Fruit fly (Drosophila melanogaster): ENCODE measurements around the gene CG4653.

Gene CG4653

DNA sequence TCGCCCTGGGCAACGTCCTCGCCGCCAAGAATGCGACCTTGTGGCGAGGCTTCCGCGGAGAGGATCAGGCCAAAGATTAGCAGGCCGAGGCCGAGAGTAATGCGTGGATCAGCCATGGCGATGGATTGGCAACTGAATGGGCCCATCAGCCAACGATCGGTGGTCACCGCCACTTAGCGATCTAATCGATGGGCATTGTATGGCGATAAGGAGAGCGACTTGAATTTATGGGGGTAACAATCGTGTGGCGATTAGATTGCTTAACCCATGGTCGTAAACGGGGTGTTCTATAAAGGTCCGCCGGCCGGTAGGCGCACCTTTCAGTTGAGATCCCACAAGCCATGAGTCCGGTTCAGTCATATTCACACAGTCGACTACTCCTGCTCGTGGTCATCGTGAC is at the start of gene CG4653, which contains the start of gene CG9673:
Gene CG4653, plus strand, starts transcription at position 335 of the 400 bp plus-strand sequence.
Gene CG9673, minus strand, starts transcription at position 138 of the 400 bp plus-strand sequence.
- TF ChIP-seq Sin3A (optimal IDR thresholded peaks at IDR 0.05): no peak
- TF ChIP-seq h (optimal IDR thresholded peaks at IDR 0.05): no peak
- TF ChIP-seq insv (optimal IDR thresholded peaks at IDR 0.05): no peak
- no peak for TF ChIP-seq ttk (optimal IDR thresholded peaks at IDR 0.05)
- TF ChIP-seq Myc (optimal IDR thresholded peaks at IDR 0.05): no peak
- TF ChIP-seq psq (optimal IDR thresholded peaks at IDR 0.05): no peak

DNA sequence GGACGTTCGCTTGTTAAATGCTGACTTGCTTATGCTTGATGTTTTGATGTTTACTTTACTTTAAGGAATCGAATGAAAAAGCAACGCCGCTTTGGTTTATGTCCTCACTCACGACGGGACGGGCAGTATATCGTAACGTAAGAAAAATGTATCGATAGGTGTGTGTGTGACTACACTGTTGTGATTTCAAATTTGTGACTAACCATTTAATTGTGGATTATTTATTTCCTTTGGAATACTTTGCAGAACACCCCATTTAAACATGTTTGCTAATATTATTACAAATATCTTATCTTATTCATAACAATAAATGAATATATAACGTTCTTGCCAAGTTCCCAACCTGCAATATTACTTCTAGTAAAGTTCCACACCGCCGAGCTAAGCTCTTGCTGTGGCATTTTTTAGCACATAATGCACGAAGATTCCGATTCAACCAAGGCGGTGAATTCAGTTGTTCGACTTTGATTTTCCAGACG is 48.9 kb upstream of the CG4653 start, which contains the start of the genes Nemp and r:
Gene Nemp, minus strand, starts transcription at position 85 of the 479 bp plus-strand sequence.
Gene r, plus strand, starts transcription at position 429 of the 479 bp plus-strand sequence.
- TF ChIP-seq ttk (optimal IDR thresholded peaks at IDR 0.05) (no peak), insv (optimal IDR thresholded peaks at IDR 0.05) (no peak), Myc (optimal IDR thresholded peaks at IDR 0.05) (no peak), psq (optimal IDR thresholded peaks at IDR 0.05) (no peak), h (optimal IDR thresholded peaks at IDR 0.05) (no peak), Sin3A (optimal IDR thresholded peaks at IDR 0.05) (no peak)

DNA sequence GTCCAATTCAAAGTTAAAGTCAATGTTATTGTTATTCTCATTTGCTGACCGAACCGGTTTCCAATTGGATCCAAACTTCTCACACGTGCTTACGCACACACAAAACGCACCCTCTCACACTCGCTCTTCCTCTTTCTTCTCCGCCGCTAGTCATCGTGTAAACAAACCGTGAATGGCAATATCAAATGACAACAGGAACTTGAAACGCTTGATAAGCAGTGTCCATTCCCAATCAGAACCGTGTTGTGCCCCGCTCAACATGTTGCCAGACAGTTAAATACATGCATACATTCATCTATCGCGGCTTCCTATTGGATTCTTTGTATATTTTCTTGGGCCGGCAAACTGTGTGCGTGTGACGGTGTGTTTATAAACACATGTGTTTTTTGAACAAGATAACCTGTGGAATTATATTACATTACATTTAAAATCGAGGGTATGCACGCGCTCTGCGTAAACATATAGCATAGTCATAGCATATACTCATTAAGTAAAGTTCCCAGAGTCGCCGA is 48.1 kb upstream of the CG4653 start:
- TF ChIP-seq psq (optimal IDR thresholded peaks at IDR 0.05) (no peak), Sin3A (optimal IDR thresholded peaks at IDR 0.05) (no peak), insv (optimal IDR thresholded peaks at IDR 0.05) (no peak), ttk (optimal IDR thresholded peaks at IDR 0.05) (no peak), h (optimal IDR thresholded peaks at IDR 0.05) (no peak), Myc (optimal IDR thresholded peaks at IDR 0.05) (no peak)

DNA sequence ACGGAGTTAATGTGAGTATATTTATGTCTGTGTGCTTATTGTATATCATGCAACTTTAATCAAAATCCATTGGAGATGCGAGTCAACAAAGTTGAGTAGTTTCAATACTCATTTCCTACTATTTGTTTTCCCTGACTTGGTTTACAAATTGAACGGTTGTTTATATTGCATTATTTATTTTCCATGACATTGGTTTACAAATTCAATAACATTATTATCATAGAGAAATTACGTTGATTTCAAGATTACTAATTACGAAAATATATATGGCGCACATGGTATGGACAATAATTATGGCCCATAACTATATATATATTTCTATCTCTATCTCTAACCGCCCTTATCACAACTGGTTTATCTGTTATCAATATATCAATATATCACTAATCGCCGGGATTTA is 43.2 kb upstream of the CG4653 start:
- TF ChIP-seq psq (optimal IDR thresholded peaks at IDR 0.05): no peak
- no peak for TF ChIP-seq ttk (optimal IDR thresholded peaks at IDR 0.05)
- TF ChIP-seq h (optimal IDR thresholded peaks at IDR 0.05): no peak
- TF ChIP-seq Sin3A (optimal IDR thresholded peaks at IDR 0.05): no peak
- no peak for TF ChIP-seq insv (optimal IDR thresholded peaks at IDR 0.05)
- TF ChIP-seq Myc (optimal IDR thresholded peaks at IDR 0.05): no peak

DNA sequence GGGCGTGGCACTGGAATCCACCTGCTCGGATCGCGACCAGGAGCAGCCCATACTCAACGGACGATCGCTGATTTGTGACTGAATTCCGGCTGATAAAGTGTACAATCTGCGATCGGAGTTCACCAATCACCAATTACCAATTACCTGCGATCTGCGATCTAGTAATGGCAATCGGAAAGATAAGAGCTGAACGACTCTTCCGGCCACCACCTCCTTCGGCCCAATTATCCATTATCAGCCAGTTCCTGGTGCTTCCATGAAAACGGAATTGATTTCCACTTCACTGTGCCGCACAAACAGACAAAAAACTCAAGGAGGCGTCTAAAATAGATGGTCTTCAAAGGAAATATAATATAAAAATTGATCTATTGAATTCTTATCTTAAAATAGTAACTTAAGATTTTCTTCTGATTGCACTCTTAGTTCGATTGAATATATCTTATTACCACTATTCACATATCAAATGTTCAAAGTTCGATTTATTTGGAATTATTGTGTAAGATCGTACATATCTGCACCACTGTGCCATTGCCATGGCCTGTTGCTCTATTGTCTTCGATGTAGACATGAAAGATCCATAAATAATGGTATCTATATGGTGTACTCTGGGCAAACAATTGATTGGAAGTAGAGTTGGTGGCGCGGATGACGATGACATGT is 39.3 kb upstream of the CG4653 start, which contains the start of gene CG15865:
Gene CG15865, minus strand, starts transcription at position 51 of the 660 bp plus-strand sequence.
- TF ChIP-seq Sin3A (optimal IDR thresholded peaks at IDR 0.05) (no peak), insv (optimal IDR thresholded peaks at IDR 0.05) (no peak), h (optimal IDR thresholded peaks at IDR 0.05) (no peak), Myc (optimal IDR thresholded peaks at IDR 0.05) (no peak), psq (optimal IDR thresholded peaks at IDR 0.05) (no peak), ttk (optimal IDR thresholded peaks at IDR 0.05) (no peak)

DNA sequence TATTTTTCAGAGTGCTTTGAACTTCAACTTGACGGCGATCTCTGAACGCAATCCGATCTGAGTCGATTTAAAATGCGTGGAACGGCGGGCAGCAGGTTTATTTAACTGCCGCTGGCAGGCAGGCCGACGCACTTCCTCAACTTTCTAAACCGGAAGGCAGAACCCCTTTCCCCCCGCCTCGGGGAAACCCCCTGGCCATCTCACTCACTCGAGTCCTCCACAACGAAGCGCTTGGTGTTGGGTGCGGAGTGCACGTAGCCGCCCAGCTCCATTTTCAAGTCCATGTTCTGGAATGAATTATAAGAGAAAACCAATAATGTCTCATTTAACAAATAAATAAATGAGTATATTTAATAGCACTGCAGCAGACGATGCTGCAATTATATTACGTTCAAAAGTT is 34.0 kb upstream of the CG4653 start:
- TF ChIP-seq psq (optimal IDR thresholded peaks at IDR 0.05) (no peak), insv (optimal IDR thresholded peaks at IDR 0.05) (no peak), h (optimal IDR thresholded peaks at IDR 0.05) (no peak), Sin3A (optimal IDR thresholded peaks at IDR 0.05) (no peak), Myc (optimal IDR thresholded peaks at IDR 0.05) (no peak), ttk (optimal IDR thresholded peaks at IDR 0.05) (no peak)

DNA sequence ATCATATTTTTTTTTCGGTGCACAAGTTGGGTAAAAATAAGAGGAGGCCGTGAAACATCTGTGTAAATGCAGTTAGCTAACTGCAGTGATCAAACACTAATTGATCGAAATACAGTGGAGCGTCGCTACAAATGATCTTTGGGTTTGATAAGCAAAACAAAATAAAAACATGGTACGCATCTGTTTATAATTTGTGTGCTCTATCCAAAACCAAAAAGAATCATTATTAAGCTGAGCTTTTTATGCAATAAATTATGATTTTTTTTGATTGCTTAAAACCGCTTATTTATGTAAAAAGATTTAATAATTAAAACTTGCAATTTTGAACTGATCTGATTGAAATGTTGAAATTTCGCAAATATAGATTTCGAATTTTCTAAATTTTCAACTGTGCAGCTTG is 33.6 kb upstream of the CG4653 start:
- TF ChIP-seq ttk (optimal IDR thresholded peaks at IDR 0.05): no peak
- no peak for TF ChIP-seq psq (optimal IDR thresholded peaks at IDR 0.05)
- no peak for TF ChIP-seq h (optimal IDR thresholded peaks at IDR 0.05)
- TF ChIP-seq Myc (optimal IDR thresholded peaks at IDR 0.05): no peak
- TF ChIP-seq insv (optimal IDR thresholded peaks at IDR 0.05): no peak
- no peak for TF ChIP-seq Sin3A (optimal IDR thresholded peaks at IDR 0.05)

DNA sequence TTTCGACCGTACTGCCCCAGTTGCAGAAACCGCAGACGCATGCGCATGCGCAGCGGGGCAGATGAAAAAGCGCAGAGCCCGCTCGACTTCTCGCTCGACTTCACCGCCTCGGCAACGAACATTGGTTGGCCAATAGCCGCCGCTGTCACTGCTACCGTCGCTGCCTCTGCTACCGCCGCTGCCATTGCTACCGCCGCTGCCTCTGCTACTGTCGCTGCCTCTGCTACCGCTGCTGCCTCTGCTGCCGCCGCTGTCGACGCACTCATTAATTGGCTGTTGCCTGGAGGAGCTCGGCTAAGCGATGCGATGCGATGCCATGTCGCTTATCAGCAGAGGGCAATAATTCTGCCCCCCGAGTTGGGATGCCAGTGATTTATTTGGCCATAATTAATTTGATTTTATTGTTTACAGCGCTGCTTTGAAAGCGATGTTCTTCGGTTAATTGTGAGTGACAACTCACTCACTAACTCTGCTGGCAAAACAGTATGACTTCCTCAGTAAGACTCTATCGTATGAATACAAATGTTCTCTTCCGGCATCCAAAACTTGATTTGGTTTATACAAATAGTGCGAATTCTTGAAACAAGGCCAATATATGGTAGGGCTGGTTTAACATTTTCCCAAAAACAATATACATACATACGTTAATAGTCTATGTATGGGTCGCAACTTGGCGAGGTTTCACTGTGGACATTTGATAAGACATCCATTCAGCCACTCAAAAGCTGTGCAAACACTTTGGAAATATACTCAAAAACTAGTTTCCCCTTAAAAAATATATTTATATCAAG is 33.0 kb upstream of the CG4653 start:
- TF ChIP-seq h (optimal IDR thresholded peaks at IDR 0.05): no peak
- TF ChIP-seq insv (optimal IDR thresholded peaks at IDR 0.05): no peak
- TF ChIP-seq ttk (optimal IDR thresholded peaks at IDR 0.05): no peak
- TF ChIP-seq Sin3A (optimal IDR thresholded peaks at IDR 0.05): no peak
- TF ChIP-seq Myc (optimal IDR thresholded peaks at IDR 0.05): no peak
- no peak for TF ChIP-seq psq (optimal IDR thresholded peaks at IDR 0.05)

DNA sequence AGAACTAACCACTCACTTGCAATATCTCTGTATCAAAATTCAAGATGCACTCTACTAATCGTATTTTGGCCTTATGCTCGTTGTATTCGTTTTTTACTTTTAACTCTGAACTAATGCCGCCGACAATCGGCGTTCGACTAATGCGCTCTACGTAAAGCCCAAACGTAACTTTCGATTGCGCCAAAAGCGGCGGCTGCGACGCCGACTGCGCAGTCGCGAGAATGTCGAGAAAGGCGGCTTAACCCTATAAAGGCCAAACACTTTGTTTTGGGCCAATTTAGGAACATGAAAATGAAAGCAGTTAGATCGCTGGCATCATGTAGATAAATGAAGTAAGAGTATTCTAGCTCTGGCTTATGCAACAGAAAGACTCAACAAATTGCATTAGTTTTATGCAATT is 31.0 kb upstream of the CG4653 start:
- no peak for TF ChIP-seq insv (optimal IDR thresholded peaks at IDR 0.05)
- no peak for TF ChIP-seq Myc (optimal IDR thresholded peaks at IDR 0.05)
- TF ChIP-seq Sin3A (optimal IDR thresholded peaks at IDR 0.05): no peak
- no peak for TF ChIP-seq ttk (optimal IDR thresholded peaks at IDR 0.05)
- TF ChIP-seq psq (optimal IDR thresholded peaks at IDR 0.05): no peak
- no peak for TF ChIP-seq h (optimal IDR thresholded peaks at IDR 0.05)

DNA sequence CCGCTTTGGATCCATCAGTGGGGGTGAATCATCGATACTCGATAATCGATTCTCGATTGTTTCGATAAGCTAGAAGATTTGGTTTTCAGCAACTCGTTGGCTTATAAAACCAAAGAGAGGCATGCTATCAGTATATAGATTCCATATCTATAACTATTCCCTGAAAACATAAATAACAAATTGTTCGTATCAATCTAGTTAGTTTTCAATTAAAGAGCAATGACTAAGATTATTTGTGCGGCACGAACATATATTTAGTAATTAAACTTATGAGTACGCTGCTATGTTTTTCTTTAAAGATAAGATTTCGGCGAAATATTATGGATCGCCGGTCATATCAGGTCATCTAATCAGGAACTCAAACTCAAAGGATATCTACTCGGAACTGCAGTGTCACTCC is 29.3 kb upstream of the CG4653 start:
- TF ChIP-seq Myc (optimal IDR thresholded peaks at IDR 0.05): no peak
- no peak for TF ChIP-seq Sin3A (optimal IDR thresholded peaks at IDR 0.05)
- no peak for TF ChIP-seq h (optimal IDR thresholded peaks at IDR 0.05)
- no peak for TF ChIP-seq psq (optimal IDR thresholded peaks at IDR 0.05)
- no peak for TF ChIP-seq insv (optimal IDR thresholded peaks at IDR 0.05)
- TF ChIP-seq ttk (optimal IDR thresholded peaks at IDR 0.05): no peak

DNA sequence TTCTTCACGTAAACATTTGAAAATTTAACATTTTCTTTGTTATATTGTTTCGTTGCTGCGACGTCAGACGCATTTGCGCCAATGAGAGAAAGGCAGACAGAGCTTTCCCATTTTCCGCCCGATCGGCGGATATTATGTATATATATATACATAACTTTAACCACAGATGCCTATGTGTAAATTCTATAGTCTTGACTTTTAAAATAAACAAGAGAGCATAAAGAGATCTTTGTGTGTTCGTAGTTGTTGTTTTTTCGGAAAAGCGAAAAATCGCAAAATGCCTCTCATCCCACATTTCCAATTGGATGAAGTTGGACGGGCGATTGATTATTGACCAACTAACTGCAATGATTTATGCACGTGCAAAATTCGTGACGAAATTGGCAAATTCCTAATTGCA is 27.2 kb upstream of the CG4653 start, which contains the start of gene CG13012:
Gene CG13012, minus strand, starts transcription at position 101 of the 400 bp plus-strand sequence.
- no peak for TF ChIP-seq ttk (optimal IDR thresholded peaks at IDR 0.05)
- TF ChIP-seq insv (optimal IDR thresholded peaks at IDR 0.05): no peak
- no peak for TF ChIP-seq psq (optimal IDR thresholded peaks at IDR 0.05)
- no peak for TF ChIP-seq Sin3A (optimal IDR thresholded peaks at IDR 0.05)
- TF ChIP-seq h (optimal IDR thresholded peaks at IDR 0.05): no peak
- no peak for TF ChIP-seq Myc (optimal IDR thresholded peaks at IDR 0.05)

Data from Kc167 (cell line).